Fruit fly (Drosophila melanogaster): ENCODE results near the gene CG45603.
A peak's percentile ranks its signal among the peaks of the same experiment; 100 is the strongest.

Gene CG45603

dm6 chrX:12241032-12241431, 33.4 kb upstream of the CG45603 start:
- no peak for TF ChIP-seq zen (tag; optimal IDR thresholded peaks at IDR 0.05)
- TF ChIP-seq CG42726 (GFP tag; IDR thresholded peaks at IDR 0.05; ENCODE audit: partially characterized antibody) = no peak
- no peak for TF ChIP-seq CG7963 (GFP tag; IDR thresholded peaks at IDR 0.05; ENCODE audit: partially characterized antibody)
- no peak for TF ChIP-seq CG1529 (GFP tag; optimal IDR thresholded peaks at IDR 0.05)
- peak; percentile 4 for TF ChIP-seq Hsf (GFP tag; optimal IDR thresholded peaks at IDR 0.05)
- TF ChIP-seq shn (GFP tag; optimal IDR thresholded peaks at IDR 0.05) = no peak
- TF ChIP-seq CG10274 (GFP tag; optimal IDR thresholded peaks at IDR 0.05) = no peak
- TF ChIP-seq amos (GFP tag; IDR thresholded peaks at IDR 0.05; ENCODE audit: partially characterized antibody) = no peak
- TF ChIP-seq dan (GFP tag; IDR thresholded peaks at IDR 0.05) = no peak
- no peak for TF ChIP-seq CG32767 (GFP tag; IDR thresholded peaks at IDR 0.05)
- peak in 1 of 2 experiments; percentile 65 for TF ChIP-seq bsh (GFP tag; optimal IDR thresholded peaks at IDR 0.05)
- TF ChIP-seq CG6654 (GFP tag; optimal IDR thresholded peaks at IDR 0.05) = no peak
- no peak for TF ChIP-seq Taf1 (GFP tag; IDR thresholded peaks at IDR 0.05)
- TF ChIP-seq CG3281 (GFP tag; optimal IDR thresholded peaks at IDR 0.05) = peak; percentile 39
- no peak for TF ChIP-seq Dfd (GFP tag; optimal IDR thresholded peaks at IDR 0.05)
- no peak for TF ChIP-seq Oaz (GFP tag; IDR thresholded peaks at IDR 0.05)
- no peak for TF ChIP-seq da (GFP tag; optimal IDR thresholded peaks at IDR 0.05)
- peak; percentile 64 for TF ChIP-seq CG11504 (tag; optimal IDR thresholded peaks at IDR 0.05)
- peak; percentile 29 for TF ChIP-seq CoRest (tag; optimal IDR thresholded peaks at IDR 0.05)
- TF ChIP-seq CG10147 (GFP tag; optimal IDR thresholded peaks at IDR 0.05) = no peak
- TF ChIP-seq CG7745 (tag; optimal IDR thresholded peaks at IDR 0.05) = no peak
- no peak for TF ChIP-seq jumu (GFP tag; optimal IDR thresholded peaks at IDR 0.05)
- TF ChIP-seq salm (tag; optimal IDR thresholded peaks at IDR 0.05) = no peak
- TF ChIP-seq Hand (GFP tag; optimal IDR thresholded peaks at IDR 0.05) = no peak
- TF ChIP-seq CG16779 (GFP tag; IDR thresholded peaks at IDR 0.05) = no peak
- TF ChIP-seq otp (GFP tag; IDR thresholded peaks at IDR 0.05) = 0 out of 3 replicates have a peak, but pooled peaks have one; percentile 40
- TF ChIP-seq ci (GFP tag; IDR thresholded peaks at IDR 0.05) = peak; percentile 67
- TF ChIP-seq chif (GFP tag; optimal IDR thresholded peaks at IDR 0.05) = no peak
- no peak for TF ChIP-seq prd (optimal IDR thresholded peaks at IDR 0.05)
- TF ChIP-seq prd (GFP tag; IDR thresholded peaks at IDR 0.05) = peak; percentile 41; the same call in 2 of the 3 replicates
- peak; percentile 41 for TF ChIP-seq Fer3 (tag; optimal IDR thresholded peaks at IDR 0.05)
- TF ChIP-seq Trl (optimal IDR thresholded peaks at IDR 0.05) = no peak
- TF ChIP-seq Trl (GFP tag; optimal IDR thresholded peaks at IDR 0.05) = no peak
- TF ChIP-seq sc (optimal IDR thresholded peaks at IDR 0.05) = no peak
- no peak for TF ChIP-seq sc (GFP tag; optimal IDR thresholded peaks at IDR 0.05)
- no peak for TF ChIP-seq tgo (GFP tag; IDR thresholded peaks at IDR 0.05)
- peak; percentile 12 for TF ChIP-seq CG10209 (GFP tag; optimal IDR thresholded peaks at IDR 0.05)
- peak; percentile 25 for TF ChIP-seq ems (GFP tag; optimal IDR thresholded peaks at IDR 0.05)
- peak; percentile 13 for TF ChIP-seq D19A (tag; optimal IDR thresholded peaks at IDR 0.05)
- peak; percentile 0 for TF ChIP-seq CG4424 (GFP tag; optimal IDR thresholded peaks at IDR 0.05)
- TF ChIP-seq kni (GFP tag; optimal IDR thresholded peaks at IDR 0.05) = no peak
- TF ChIP-seq CG12155 (GFP tag; optimal IDR thresholded peaks at IDR 0.05) = peak; percentile 2
- TF ChIP-seq CG17385 (GFP tag; optimal IDR thresholded peaks at IDR 0.05) = no peak
- 0 out of 3 replicates have a peak, but pooled peaks have one; percentile 20 for TF ChIP-seq CG11695 (GFP tag; IDR thresholded peaks at IDR 0.05)
- TF ChIP-seq CG31365 (tag; optimal IDR thresholded peaks at IDR 0.05) = no peak
- TF ChIP-seq CG15696 (tag; optimal IDR thresholded peaks at IDR 0.05) = no peak
- no peak for TF ChIP-seq crol (GFP tag; IDR thresholded peaks at IDR 0.05)
- peak; percentile 58 for TF ChIP-seq CG2678 (tag; optimal IDR thresholded peaks at IDR 0.05)
- TF ChIP-seq Sry-β (GFP tag; optimal IDR thresholded peaks at IDR 0.05) = no peak
- TF ChIP-seq Mes4 (GFP tag; optimal IDR thresholded peaks at IDR 0.05) = no peak
- TF ChIP-seq Atf-2 (GFP tag; optimal IDR thresholded peaks at IDR 0.05) = no peak
- TF ChIP-seq CG4617 (GFP tag; optimal IDR thresholded peaks at IDR 0.05; ENCODE audit: borderline replicate concordance) = no peak
